Fruit fly (Drosophila melanogaster) whole organism, prepupa: ENCODE data around the gene Kmn1.

Experiments
- Blimp-1 ChIP-seq: fragments of 200-800 bp; sonication (Bioruptor generic); optimal IDR thresholded peaks from 3 replicates; lab custom pipeline; 2017; ENCODE audit warnings: missing biosample characterization, missing genetic modification characterization, mild to moderate bottlenecking, moderate library complexity, missing genetic modification reagents
- CG10631 ChIP-seq: fragments of 200-800 bp; sonication (Bioruptor generic); optimal IDR thresholded peaks from 2 replicates; lab custom pipeline; 2016; ENCODE audit warnings: missing biosample characterization, missing genetic modification characterization
- CG11294 ChIP-seq: fragments of 200-800 bp; sonication (Bioruptor generic); IDR thresholded peaks from 2 replicates; pipeline ENCODE4 v1.3.6; 2022; ENCODE audit warnings: missing biosample characterization, missing genetic modification characterization
- CG11762 ChIP-seq: fragments of 200-800 bp; sonication (Bioruptor generic); optimal IDR thresholded peaks from 3 replicates; lab custom pipeline; 2016; ENCODE audit warnings: missing biosample characterization, missing genetic modification characterization; ENCODE audit not compliant: insufficient read depth
- CG11902 ChIP-seq: fragments of 200-800 bp; sonication (Bioruptor generic); optimal IDR thresholded peaks from 3 replicates; lab custom pipeline; 2016; ENCODE audit warnings: missing biosample characterization, missing genetic modification characterization
- CG15336 ChIP-seq: fragments of 200-800 bp; sonication (Bioruptor generic); IDR thresholded peaks from 2 replicates; pipeline ENCODE4 v1.3.6; 2022; ENCODE audit warnings: missing biosample characterization, missing genetic modification characterization
- CG16779 ChIP-seq: fragments of 200-800 bp; sonication (Bioruptor generic); optimal IDR thresholded peaks from 3 replicates; lab custom pipeline; 2017; ENCODE audit warnings: missing biosample characterization, mild to moderate bottlenecking, missing genetic modification characterization
- CG31627 ChIP-seq: fragments of 200-800 bp; sonication (Bioruptor generic); optimal IDR thresholded peaks from 3 replicates; lab custom pipeline; 2016; ENCODE audit warnings: missing biosample characterization, missing genetic modification characterization
- CG32006 ChIP-seq: fragments of 200-800 bp; sonication (Bioruptor generic); optimal IDR thresholded peaks from 3 replicates; lab custom pipeline; 2017; ENCODE audit warnings: missing biosample characterization, mild to moderate bottlenecking, missing genetic modification characterization
- CG34406 ChIP-seq: fragments of 200-800 bp; sonication (Bioruptor generic); optimal IDR thresholded peaks from 3 replicates; lab custom pipeline; 2016; ENCODE audit warnings: missing biosample characterization, missing genetic modification characterization
- CG3919 ChIP-seq: fragments of 200-800 bp; sonication (Bioruptor generic); optimal IDR thresholded peaks from 3 replicates; lab custom pipeline; 2016; ENCODE audit warnings: missing biosample characterization, missing genetic modification characterization
- CG6163 ChIP-seq: fragments of 200-800 bp; sonication (Bioruptor generic); IDR thresholded peaks from 3 replicates; pipeline ENCODE4 v1.3.6; 2022; ENCODE audit warnings: missing biosample characterization, missing genetic modification characterization
- CG6276 ChIP-seq: fragments of 200-800 bp; sonication (Bioruptor generic); optimal IDR thresholded peaks from 2 replicates; lab custom pipeline; 2017; ENCODE audit warnings: missing biosample characterization, mild to moderate bottlenecking, missing genetic modification characterization
- CG6792 ChIP-seq: fragments of 200-800 bp; sonication (Bioruptor generic); optimal IDR thresholded peaks from 3 replicates; lab custom pipeline; 2016; ENCODE audit warnings: missing biosample characterization, missing genetic modification characterization
- CG6808 ChIP-seq: fragments of 200-800 bp; sonication (Bioruptor generic); optimal IDR thresholded peaks from 3 replicates; lab custom pipeline; 2017; ENCODE audit warnings: missing biosample characterization, missing genetic modification characterization, mild to moderate bottlenecking, moderate library complexity, missing genetic modification reagents
- CG7368 ChIP-seq: fragments of 200-800 bp; sonication (Bioruptor generic); optimal IDR thresholded peaks from 3 replicates; lab custom pipeline; 2016; ENCODE audit warnings: missing biosample characterization, missing genetic modification characterization
- CG8119 ChIP-seq: fragments of 200-800 bp; sonication (Bioruptor generic); IDR thresholded peaks from 3 replicates; pipeline ENCODE4 v1.3.6; 2022; ENCODE audit warnings: missing biosample characterization, missing genetic modification characterization
- CG8632 ChIP-seq: fragments of 200-800 bp; sonication (Bioruptor generic); optimal IDR thresholded peaks from 3 replicates; lab custom pipeline; 2016; ENCODE audit warnings: missing biosample characterization, missing genetic modification characterization
- CG9139 ChIP-seq: fragments of 200-800 bp; sonication (Bioruptor generic); optimal IDR thresholded peaks from 3 replicates; lab custom pipeline; 2017; ENCODE audit warnings: missing biosample characterization, mild to moderate bottlenecking, missing genetic modification characterization
- Eip78C ChIP-seq: fragments of 200-800 bp; sonication (Bioruptor generic); peaks from one replicate; lab custom pipeline; 2016; ENCODE audit warnings: missing biosample characterization, missing genetic modification characterization
- Eip93F ChIP-seq: fragments of 200-800 bp; sonication (Bioruptor generic); optimal IDR thresholded peaks from 2 replicates; lab custom pipeline; 2016; ENCODE audit warnings: missing biosample characterization, mild to moderate bottlenecking, missing genetic modification characterization
- Ets21C ChIP-seq: fragments of 200-800 bp; sonication (Bioruptor generic); optimal IDR thresholded peaks from 3 replicates; lab custom pipeline; 2016; ENCODE audit warnings: missing biosample characterization, missing genetic modification characterization
- Ets96B ChIP-seq: fragments of 200-800 bp; optimal IDR thresholded peaks from 2 replicates; lab custom pipeline; 2019; ENCODE audit warnings: missing biosample characterization, mild to moderate bottlenecking, missing genetic modification characterization, moderate library complexity
- Gug ChIP-seq: fragments of 200-800 bp; sonication (Bioruptor generic); IDR thresholded peaks from 2 replicates; pipeline ENCODE4 v1.3.6; 2022; ENCODE audit warnings: missing biosample characterization, missing genetic modification characterization
- Hr38 ChIP-seq: sonication (Bioruptor generic); optimal IDR thresholded peaks from 2 replicates; lab custom pipeline; 2016; ENCODE audit warnings: missing biosample characterization, missing genetic modification characterization
- Lpt ChIP-seq: fragments of 200-800 bp; sonication (Bioruptor generic); optimal IDR thresholded peaks from 3 replicates; lab custom pipeline; 2016; ENCODE audit warnings: missing biosample characterization, missing genetic modification characterization
- Met ChIP-seq: fragments of 200-800 bp; sonication (Bioruptor generic); optimal IDR thresholded peaks from 3 replicates; lab custom pipeline; 2016; ENCODE audit warnings: missing biosample characterization, missing genetic modification characterization
- OdsH ChIP-seq: fragments of 200-800 bp; sonication (Bioruptor generic); optimal IDR thresholded peaks from 3 replicates; lab custom pipeline; 2016; ENCODE audit warnings: missing biosample characterization, missing genetic modification characterization
- Sox102F ChIP-seq: fragments of 200-800 bp; sonication (Bioruptor generic); optimal IDR thresholded peaks from 2 replicates; lab custom pipeline; 2016; ENCODE audit warnings: missing biosample characterization, mild to moderate bottlenecking, missing genetic modification characterization
- Sox14 ChIP-seq: fragments of 200-800 bp; sonication (Bioruptor generic); optimal IDR thresholded peaks from 3 replicates; lab custom pipeline; 2016; ENCODE audit warnings: missing biosample characterization, missing genetic modification characterization
- achi ChIP-seq: fragments of 200-800 bp; sonication (Bioruptor generic); optimal IDR thresholded peaks from 3 replicates; lab custom pipeline; 2016; ENCODE audit warnings: missing biosample characterization, missing genetic modification characterization
- acj6 ChIP-seq: fragments of 200-800 bp; sonication (Bioruptor generic); optimal IDR thresholded peaks from 3 replicates; lab custom pipeline; 2016; ENCODE audit warnings: missing biosample characterization, missing genetic modification characterization
- cyc ChIP-seq: fragments of 200-800 bp; sonication (Bioruptor generic); optimal IDR thresholded peaks from 3 replicates; lab custom pipeline; 2016; ENCODE audit warnings: missing biosample characterization, missing genetic modification characterization
- dac ChIP-seq: fragments of 200-800 bp; sonication (Bioruptor generic); optimal IDR thresholded peaks from 2 replicates; lab custom pipeline; 2017; ENCODE audit warnings: missing biosample characterization, mild to moderate bottlenecking, missing genetic modification characterization
- dsx ChIP-seq: fragments of 200-800 bp; optimal IDR thresholded peaks from 3 replicates; lab custom pipeline; 2019; ENCODE audit warnings: missing biosample characterization, mild to moderate bottlenecking, missing genetic modification characterization, moderate library complexity; ENCODE audit not compliant: poor library complexity, severe bottlenecking
- esn ChIP-seq: fragments of 200-800 bp; sonication (Bioruptor generic); optimal IDR thresholded peaks from 2 replicates; lab custom pipeline; 2016; ENCODE audit warnings: missing biosample characterization, mild to moderate bottlenecking, missing genetic modification characterization, moderate library complexity
- fd59A ChIP-seq: fragments of 200-800 bp; sonication (Bioruptor generic); optimal IDR thresholded peaks from 2 replicates; lab custom pipeline; 2017; ENCODE audit warnings: missing biosample characterization, mild to moderate bottlenecking, missing genetic modification characterization, missing genetic modification reagents
- fd85E ChIP-seq: fragments of 200-800 bp; sonication (Bioruptor generic); optimal IDR thresholded peaks from 3 replicates; lab custom pipeline; 2016; ENCODE audit warnings: missing biosample characterization, missing genetic modification characterization
- lz ChIP-seq: fragments of 200-800 bp; sonication (Bioruptor generic); optimal IDR thresholded peaks from 3 replicates; lab custom pipeline; 2016; ENCODE audit warnings: missing biosample characterization, missing genetic modification characterization
- net ChIP-seq: fragments of 200-800 bp; sonication (Bioruptor generic); optimal IDR thresholded peaks from 3 replicates; lab custom pipeline; 2016; ENCODE audit warnings: missing biosample characterization, missing genetic modification characterization
- pdm3 ChIP-seq: fragments of 200-800 bp; sonication (Bioruptor generic); optimal IDR thresholded peaks from 3 replicates; lab custom pipeline; 2016; ENCODE audit warnings: missing biosample characterization, missing genetic modification characterization
- salr ChIP-seq, 2 experiments: fragments of 200-800 bp; sonication (Bioruptor generic); optimal IDR thresholded peaks; 3 replicates each; lab custom pipeline; 2016 to 2018; ENCODE audit warnings: missing biosample characterization in 2 of 2, missing genetic modification characterization in 2 of 2, mild to moderate bottlenecking in 1 of 2
- spab ChIP-seq: fragments of 200-800 bp; sonication (Bioruptor generic); optimal IDR thresholded peaks from 2 replicates; lab custom pipeline; 2017; ENCODE audit warnings: missing biosample characterization, mild to moderate bottlenecking, missing genetic modification characterization, missing genetic modification reagents
- svp ChIP-seq: fragments of 200-800 bp; sonication (Bioruptor generic); peaks from one replicate; lab custom pipeline; 2016; ENCODE audit warnings: missing biosample characterization, missing genetic modification characterization
- topi ChIP-seq: fragments of 200-800 bp; sonication (Bioruptor generic); optimal IDR thresholded peaks from 3 replicates; lab custom pipeline; 2016; ENCODE audit warnings: missing biosample characterization, missing genetic modification characterization
- vri ChIP-seq: fragments of 200-800 bp; sonication (Bioruptor generic); optimal IDR thresholded peaks from 3 replicates; lab custom pipeline; 2016; ENCODE audit warnings: missing biosample characterization, mild to moderate bottlenecking, missing genetic modification characterization

The Kmn1 gene

DNA sequence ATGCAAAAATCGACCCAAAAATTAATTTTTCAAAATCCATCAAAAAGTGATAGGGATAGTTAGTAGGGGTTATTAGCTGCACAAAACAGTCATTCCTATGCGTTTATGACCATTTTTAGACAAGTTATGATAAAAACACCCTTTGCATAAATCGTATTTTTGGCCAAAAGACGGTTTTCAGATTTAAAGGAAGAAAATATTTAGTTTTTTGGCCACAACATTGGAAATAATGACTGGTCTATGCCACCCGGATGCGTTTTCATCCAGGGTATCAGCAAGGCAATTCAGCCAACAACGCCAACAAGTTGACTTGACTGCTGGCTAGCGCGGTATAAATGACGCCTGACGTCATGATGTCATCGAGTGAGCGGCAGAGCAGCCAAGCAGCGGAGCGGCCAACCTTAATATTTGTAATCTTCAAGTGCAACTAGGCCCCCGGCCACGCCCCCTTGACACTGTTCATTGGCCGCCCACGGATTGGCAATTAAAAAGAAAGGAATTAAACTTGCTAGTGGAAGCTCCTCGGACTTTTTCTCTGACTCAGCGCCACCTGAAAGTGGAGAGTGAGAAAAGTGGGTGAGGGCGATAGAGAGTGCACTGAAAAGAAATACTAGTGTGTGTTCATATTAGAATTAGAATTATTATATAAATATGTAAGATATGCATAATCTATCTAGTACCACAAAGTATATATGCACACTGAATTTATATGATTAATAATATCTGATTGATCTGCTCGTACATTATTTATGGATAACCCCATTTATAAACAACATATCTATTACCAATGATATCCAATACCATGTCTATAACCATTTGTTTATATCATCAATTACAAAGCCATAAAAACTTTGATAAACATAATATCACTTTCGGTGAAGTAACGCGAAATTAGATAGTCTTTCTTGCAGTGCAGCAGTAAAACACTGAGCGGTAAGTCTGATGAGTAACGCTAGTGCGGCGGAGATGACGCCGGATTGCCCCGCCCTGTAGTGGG lies 12.2 kb downstream of the Kmn1 start (continued):
- TF ChIP-seq OdsH (GFP tag; lab: Kevin White, UChicago) (peak; percentile 85), Sox14 (GFP tag; lab: Kevin White, UChicago) (peak; percentile 60), topi (GFP tag; lab: Kevin White, UChicago) (peak; percentile 69), CG6163 (GFP tag; lab: Robert Waterston, UW) (peak; percentile 45; the same call in 1 of the 3 replicates), net (GFP tag; lab: Kevin White, UChicago) (peak; percentile 87), CG3919 (GFP tag; lab: Kevin White, UChicago) (peak; percentile 85), fd59A (GFP tag; lab: Kevin White, UChicago) (peak; percentile 76), CG31627 (GFP tag; lab: Kevin White, UChicago) (peak; percentile 58), CG8632 (peak; percentile 86), Blimp-1 (peak; percentile 65), cyc (GFP tag; lab: Kevin White, UChicago) (peak; percentile 63)

DNA sequence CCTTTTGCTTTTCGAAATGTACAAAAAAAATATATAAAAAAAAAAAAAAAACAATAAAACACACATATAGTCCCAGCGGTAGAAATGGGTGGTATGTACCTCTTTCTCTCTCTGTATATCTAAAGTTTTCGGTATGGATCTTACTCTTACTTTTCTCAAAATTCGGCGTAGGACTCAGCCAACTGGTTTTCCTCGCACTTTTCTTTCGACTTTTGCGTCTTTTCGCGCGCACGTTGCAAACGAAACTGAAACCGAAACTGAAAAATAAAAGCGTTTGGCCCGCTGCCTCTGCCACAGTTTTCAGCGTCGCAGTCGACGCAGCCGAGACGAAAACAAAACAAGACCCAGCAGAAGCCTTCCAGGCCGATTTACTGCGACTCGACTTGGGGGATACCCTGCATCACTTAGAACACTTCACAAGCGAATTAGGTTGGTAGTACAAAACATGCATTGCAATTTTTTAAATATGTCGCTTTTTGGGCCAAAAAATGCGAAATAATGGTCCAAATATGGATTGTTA lies 13.8 kb downstream of the Kmn1 start, which contains the start of gene CG1572:
Gene CG1572 (minus strand): TSS at position 266 of the 520 bp plus-strand sequence.
- TF ChIP-seq CG6276 (GFP tag; lab: Kevin White, UChicago) (peak; percentile 6), CG32006 (GFP tag; lab: Kevin White, UChicago) (peak; percentile 8), Ets21C (GFP tag; lab: Kevin White, UChicago) (no peak), CG11762 (GFP tag; lab: Kevin White, UChicago) (no peak), CG9139 (GFP tag; lab: Kevin White, UChicago) (no peak), CG6808 (GFP tag; lab: Kevin White, UChicago) (no peak), lz (GFP tag; lab: Kevin White, UChicago) (no peak), pdm3 (GFP tag; lab: Kevin White, UChicago) (no peak), CG8119 (peak; percentile 45; the same call in 1 of the 3 replicates), Gug (GFP tag; lab: Robert Waterston, UW) (no peak), CG6163 (GFP tag; lab: Robert Waterston, UW) (peak; percentile 63), CG11294 (GFP tag; lab: Robert Waterston, UW) (no peak), Blimp-1 (peak; percentile 95), OdsH (GFP tag; lab: Kevin White, UChicago) (no peak), CG11902 (no peak), achi (GFP tag; lab: Kevin White, UChicago) (peak; percentile 14), CG6792 (no peak), spab (GFP tag; lab: Kevin White, UChicago) (no peak), fd85E (GFP tag; lab: Kevin White, UChicago) (peak; percentile 10), Sox14 (GFP tag; lab: Kevin White, UChicago) (no peak), CG31627 (GFP tag; lab: Kevin White, UChicago) (no peak), CG34406 (GFP tag; lab: Kevin White, UChicago) (no peak), Eip93F (GFP tag; lab: Kevin White, UChicago) (peak; percentile 16), esn (GFP tag; lab: Kevin White, UChicago) (peak; percentile 53), Sox102F (GFP tag; lab: Kevin White, UChicago) (peak; percentile 56), Hr38 (GFP tag; lab: Kevin White, UChicago) (no peak), Eip78C (GFP tag; lab: Kevin White, UChicago) (peak; percentile 85), dac (GFP tag; lab: Kevin White, UChicago) (no peak), acj6 (GFP tag; lab: Kevin White, UChicago) (no peak), CG7368 (no peak), salr (GFP tag; optimal IDR thresholded peaks at IDR 0.05; lab: Kevin White, UChicago) (no peak), CG16779 (tag; lab: Kevin White, UChicago) (no peak), Ets96B (tag; lab: Kevin White, UChicago) (no peak), vri (GFP tag; lab: Kevin White, UChicago) (peak; percentile 69), dsx (GFP tag; lab: Kevin White, UChicago) (no peak), CG15336 (GFP tag; lab: Robert Waterston, UW) (peak; percentile 15; the same call in 1 of the 2 replicates), Met (peak; percentile 37), CG8632 (no peak), svp (GFP tag; lab: Kevin White, UChicago) (peak; percentile 67), CG10631 (GFP tag; lab: Kevin White, UChicago) (no peak), Lpt (GFP tag; lab: Kevin White, UChicago) (peak; percentile 11)
